Worm (Caenorhabditis elegans) whole organism, L4 larva: ENCODE data around the gene cyp-31A3.
A peak's percentile ranks its signal among the peaks of the same experiment; 100 is the strongest.

Experiments
- F44E2.7 ChIP-seq: fragments of 200-800 bp; sonication (Bioruptor generic); IDR thresholded peaks from 2 replicates; pipeline ENCODE4 v2.1.2; 2022; ENCODE audit warnings: missing genetic modification characterization, missing compliant biosample characterization
- Y5F2A.4 ChIP-seq: fragments of 200-800 bp; sonication (Bioruptor generic); optimal IDR thresholded peaks from 2 replicates; lab custom pipeline; 2018; ENCODE audit warnings: mild to moderate bottlenecking, missing genetic modification characterization, missing compliant biosample characterization
- ZK546.5 ChIP-seq, 2 experiments: sonication (generic microtip); optimal IDR thresholded peaks; 2 replicates each; lab custom pipeline; 2017; ENCODE audit warnings: missing biosample characterization in 2 of 2, missing genetic modification characterization in 2 of 2
- ama-1 ChIP-seq: fragments of 150-350 bp; optimal IDR thresholded peaks from 2 replicates; lab custom pipeline; 2014; ENCODE audit warnings: inconsistent platforms, mixed read lengths
- cey-2 ChIP-seq: sonication (generic microtip); optimal IDR thresholded peaks from 3 replicates; lab custom pipeline; 2017; ENCODE audit warnings: missing genetic modification characterization, mild to moderate bottlenecking, missing compliant biosample characterization, antibody characterized with exemption, borderline replicate concordance; ENCODE audit not compliant: insufficient read depth
- daf-16 ChIP-seq, 3 experiments: sonication (generic microtip); optimal IDR thresholded peaks; 2 replicates each; lab custom pipeline; 2016 to 2017; ENCODE audit warnings: missing genetic modification characterization in 3 of 3, missing genetic modification reagents in 3 of 3, mild to moderate bottlenecking in 2 of 3, missing compliant biosample characterization in 2 of 3, missing biosample characterization in 1 of 3, moderate library complexity in 1 of 3
- daf-19 ChIP-seq: fragments of 200-800 bp; sonication (Bioruptor generic); conservative IDR thresholded peaks from 2 replicates; pipeline ENCODE4 v1.3.6; 2022; ENCODE audit warnings: missing genetic modification characterization, missing compliant biosample characterization
- dmd-6 ChIP-seq: fragments of 200-800 bp; sonication (Bioruptor generic); IDR thresholded peaks from 2 replicates; pipeline ENCODE4 v1.3.6; 2022; ENCODE audit warnings: missing genetic modification reagents, missing genetic modification characterization, missing compliant biosample characterization
- dve-1 ChIP-seq: sonication (generic microtip); optimal IDR thresholded peaks from 2 replicates; lab custom pipeline; 2017; ENCODE audit warnings: antibody characterized with exemption, mild to moderate bottlenecking, missing genetic modification characterization, missing compliant biosample characterization; ENCODE audit not compliant: insufficient read depth
- egl-43 ChIP-seq: fragments of 200-800 bp; sonication (Bioruptor generic); IDR thresholded peaks from 2 replicates; pipeline ENCODE4 v1.3.6; 2022; ENCODE audit warnings: missing genetic modification reagents, missing genetic modification characterization, missing compliant biosample characterization
- fkh-10 ChIP-seq: fragments of 150-350 bp; optimal IDR thresholded peaks from 2 replicates; lab custom pipeline; 2014; ENCODE audit warnings: missing biosample characterization, missing genetic modification reagents, missing genetic modification characterization
- hif-1 ChIP-seq, 2 experiments: sonication (generic microtip); optimal IDR thresholded peaks; 2 replicates each; lab custom pipeline; 2016 to 2017; ENCODE audit warnings: missing compliant biosample characterization in 2 of 2, missing genetic modification characterization in 2 of 2, missing genetic modification reagents in 2 of 2, missing genotype in 2 of 2, mild to moderate bottlenecking in 1 of 2
- hlh-11 ChIP-seq: fragments of 200-800 bp; sonication (Bioruptor generic); optimal IDR thresholded peaks from 2 replicates; lab custom pipeline; 2018; ENCODE audit warnings: mild to moderate bottlenecking, missing genetic modification characterization, missing compliant biosample characterization
- hlh-30 ChIP-seq: sonication (generic microtip); optimal IDR thresholded peaks from 2 replicates; lab custom pipeline; 2017; ENCODE audit warnings: antibody characterized with exemption, mild to moderate bottlenecking, missing genetic modification characterization, missing compliant biosample characterization; ENCODE audit not compliant: insufficient read depth
- hmg-1.1 ChIP-seq: fragments of 200-800 bp; sonication (Bioruptor generic); IDR thresholded peaks from 2 replicates; pipeline ENCODE4 v1.3.6; 2022; ENCODE audit warnings: missing genetic modification reagents, missing genetic modification characterization, missing compliant biosample characterization
- lin-1 ChIP-seq: fragments of 200-800 bp; sonication (Bioruptor generic); IDR thresholded peaks from 2 replicates; pipeline ENCODE4 v1.3.6; 2022; ENCODE audit warnings: missing genetic modification reagents, missing genetic modification characterization, missing compliant biosample characterization
- lsy-2 ChIP-seq, 2 experiments: fragments of 150-350 bp in 1 of 2; sonication (generic microtip) in 1 of 2; optimal IDR thresholded peaks; 2 replicates each; lab custom pipeline; 2014 to 2017; ENCODE audit warnings: missing biosample characterization in 2 of 2, missing genetic modification characterization in 2 of 2
- madf-5 ChIP-seq, 2 experiments: fragments of 200-800 bp; sonication (Bioruptor generic); IDR thresholded peaks; 2 replicates each; pipeline ENCODE4 v1.3.6; 2022; ENCODE audit warnings: missing compliant biosample characterization in 2 of 2, missing genetic modification characterization in 2 of 2
- mdl-1 ChIP-seq, 2 experiments: fragments of 150-350 bp in 1 of 2; sonication (generic microtip) in 1 of 2; optimal IDR thresholded peaks; 2 replicates each; lab custom pipeline; 2014 to 2017; ENCODE audit warnings: missing biosample characterization in 2 of 2, missing genetic modification characterization in 2 of 2
- mdt-29 ChIP-seq: fragments of 200-800 bp; sonication (Bioruptor generic); IDR thresholded peaks from 2 replicates; pipeline ENCODE4 v1.3.6; 2022; ENCODE audit warnings: missing genetic modification reagents, missing genetic modification characterization, missing compliant biosample characterization
- mep-1 ChIP-seq: fragments of 150-350 bp; sonication (generic microtip); optimal IDR thresholded peaks from 3 replicates; lab custom pipeline; 2014; ENCODE audit warnings: missing biosample characterization, missing genetic modification characterization
- mes-2 ChIP-seq: sonication (generic microtip); optimal IDR thresholded peaks from 2 replicates; lab custom pipeline; 2016; ENCODE audit warnings: missing genotype, mild to moderate bottlenecking, missing genetic modification characterization, missing compliant biosample characterization; ENCODE audit not compliant: poor library complexity, severe bottlenecking
- mxl-3 ChIP-seq: fragments of 200-800 bp; sonication (Bioruptor generic); optimal IDR thresholded peaks from 2 replicates; lab custom pipeline; 2018; ENCODE audit warnings: mild to moderate bottlenecking, missing genetic modification characterization, missing compliant biosample characterization
- nhr-10 ChIP-seq: fragments of 150-350 bp; optimal IDR thresholded peaks from 2 replicates; lab custom pipeline; 2014; ENCODE audit warnings: missing biosample characterization, missing genetic modification characterization
- nhr-102 ChIP-seq: sonication (generic microtip); optimal IDR thresholded peaks from 2 replicates; lab custom pipeline; 2016; ENCODE audit warnings: mild to moderate bottlenecking, missing genetic modification characterization, moderate library complexity, missing compliant biosample characterization
- nhr-11 ChIP-seq: fragments of 150-350 bp; optimal IDR thresholded peaks from 2 replicates; lab custom pipeline; 2014; ENCODE audit warnings: missing biosample characterization, missing genetic modification characterization
- nhr-25 ChIP-seq: sonication (generic microtip); optimal IDR thresholded peaks from 2 replicates; lab custom pipeline; 2017; ENCODE audit warnings: missing genetic modification characterization, mild to moderate bottlenecking, missing compliant biosample characterization, antibody characterized with exemption, moderate library complexity, borderline replicate concordance; ENCODE audit not compliant: insufficient read depth
- nhr-28 ChIP-seq: fragments of 150-350 bp; optimal IDR thresholded peaks from 2 replicates; lab custom pipeline; 2014; ENCODE audit warnings: missing biosample characterization, missing genetic modification characterization
- nhr-48 ChIP-seq: sonication (generic microtip); optimal IDR thresholded peaks from 2 replicates; lab custom pipeline; 2016; ENCODE audit warnings: mild to moderate bottlenecking, missing genetic modification characterization, missing compliant biosample characterization
- nhr-6 ChIP-seq: fragments of 150-350 bp; optimal IDR thresholded peaks from 2 replicates; lab custom pipeline; 2014; ENCODE audit warnings: missing biosample characterization, missing genetic modification characterization
- nhr-77 ChIP-seq: fragments of 150-350 bp; optimal IDR thresholded peaks from 2 replicates; lab custom pipeline; 2014; ENCODE audit warnings: missing biosample characterization, missing genetic modification characterization
- pha-4 ChIP-seq, 2 experiments: fragments of 150-350 bp in 1 of 2; fragments of 200-800 bp in 1 of 2; sonication (Bioruptor generic) in 1 of 2; IDR thresholded peaks in 1 of 2; optimal IDR thresholded peaks in 1 of 2; 2 replicates each; pipeline versions ENCODE4 v1.3.6 to Lab custom; 2014 to 2022; ENCODE audit warnings: missing genetic modification characterization in 2 of 2, missing genetic modification reagents in 2 of 2, missing biosample characterization in 1 of 2, missing compliant biosample characterization in 1 of 2
- saeg-2 ChIP-seq: fragments of 200-800 bp; sonication (Bioruptor generic); IDR thresholded peaks from 2 replicates; pipeline ENCODE4 v1.3.6; 2022; ENCODE audit warnings: missing genetic modification reagents, missing genetic modification characterization, missing compliant biosample characterization
- snpc-1.2 ChIP-seq: fragments of 200-800 bp; sonication (Bioruptor generic); IDR thresholded peaks from 2 replicates; pipeline ENCODE4 v1.3.6; 2022; ENCODE audit warnings: missing genetic modification reagents, missing genetic modification characterization, missing compliant biosample characterization
- snpc-4 ChIP-seq: fragments of 150-350 bp; optimal IDR thresholded peaks from 2 replicates; lab custom pipeline; 2014; ENCODE audit warnings: missing biosample characterization, missing genetic modification characterization
- unc-62 ChIP-seq, 3 experiments: fragments of 150-350 bp in 1 of 3; sonication (generic microtip); optimal IDR thresholded peaks in 2 of 3; peaks in 1 of 3; 1 replicate in 1 of 3; 2 replicates in 2 of 3; lab custom pipeline; 2014 to 2017; ENCODE audit warnings: missing biosample characterization in 3 of 3, missing genetic modification characterization in 3 of 3, missing genetic modification reagents in 3 of 3, missing genotype in 1 of 3
- zfp-3 ChIP-seq: fragments of 200-800 bp; sonication (Bioruptor generic); conservative IDR thresholded peaks from 2 replicates; pipeline ENCODE4 v1.3.6; 2022; ENCODE audit warnings: missing genetic modification reagents, missing genetic modification characterization, missing compliant biosample characterization
- ztf-7 ChIP-seq: fragments of 150-350 bp; optimal IDR thresholded peaks from 2 replicates; lab custom pipeline; 2014; ENCODE audit warnings: missing biosample characterization, missing genetic modification characterization

Gene cyp-31A3

DNA sequence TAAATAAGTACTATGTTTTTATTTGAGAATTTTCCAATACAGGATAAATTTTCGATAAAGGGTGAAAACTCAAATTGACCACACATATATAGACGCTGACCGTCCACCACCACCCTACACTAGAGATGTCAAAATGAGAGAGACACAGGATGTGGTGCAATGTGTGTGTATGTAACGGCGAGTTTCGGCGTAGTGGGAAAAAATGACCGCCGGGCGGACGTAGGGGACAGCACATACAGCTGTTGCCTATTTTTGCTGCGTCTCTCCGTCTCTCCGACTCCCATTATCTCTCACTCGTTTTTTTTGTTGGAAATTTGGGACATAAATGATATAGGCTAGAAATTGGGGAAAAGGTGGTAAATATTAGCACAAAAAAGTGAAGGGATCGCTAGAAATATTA lies 20.3 kb downstream of the cyp-31A3 start:
- TF ChIP-seq lin-1 (GFP tag; lab: Robert Waterston, UW): no peak
- TF ChIP-seq mdt-29 (GFP tag; lab: Robert Waterston, UW): 0 out of 2 replicates have a peak, but pooled peaks have one; percentile 28
- no peak for TF ChIP-seq nhr-6
- TF ChIP-seq nhr-28 (tag; lab: Kevin White, UChicago): peak; percentile 47
- peak; percentile 67 for TF ChIP-seq hlh-11 (tag; lab: Kevin White, UChicago)
- no peak for TF ChIP-seq daf-16 (GFP tag; optimal IDR thresholded peaks at IDR 0.05; lab: Kevin White, UChicago)
- TF ChIP-seq daf-16 (tag; optimal IDR thresholded peaks at IDR 0.05; lab: Kevin White, UChicago): peak; percentile 32
- no peak for TF ChIP-seq ama-1 (lab: Kevin White, UChicago)
- peak in 1 of 2 experiments; percentile 97 for TF ChIP-seq unc-62 (GFP tag; optimal IDR thresholded peaks at IDR 0.05 in 1 of 2; lab: Kevin White, UChicago)
- no peak for TF ChIP-seq unc-62 (tag; optimal IDR thresholded peaks at IDR 0.05; lab: Kevin White, UChicago)
- no peak for TF ChIP-seq madf-5 (GFP tag; IDR thresholded peaks at IDR 0.05; lab: Robert Waterston, UW)
- peak; percentile 22 for TF ChIP-seq dve-1 (tag; lab: Kevin White, UChicago)
- 0 out of 2 replicates have a peak, but pooled peaks have one; percentile 37 for TF ChIP-seq hmg-1.1

DNA sequence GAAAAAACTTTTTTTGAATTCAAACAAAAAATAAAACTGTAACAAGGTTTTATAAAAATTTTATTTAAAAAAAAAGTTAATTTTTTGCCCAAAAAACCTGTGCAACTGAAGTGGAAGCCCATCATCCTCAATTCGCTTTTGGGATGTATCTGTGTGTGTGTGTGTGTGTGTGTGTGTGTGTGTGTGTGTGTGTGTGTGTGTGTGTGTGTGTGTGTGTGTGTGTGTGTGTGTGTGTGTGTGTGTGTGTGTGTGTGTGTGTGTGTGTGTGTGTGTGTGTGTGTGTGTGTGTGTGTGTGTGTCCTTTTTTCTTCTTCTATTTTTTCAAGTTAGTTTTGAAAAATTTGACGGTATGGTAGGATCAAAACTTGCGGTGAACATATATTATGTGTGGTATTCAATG lies 23.8 kb downstream of the cyp-31A3 start:
- 0 out of 2 replicates have a peak, but pooled peaks have one; percentile 10 for TF ChIP-seq snpc-1.2
- peak; percentile 13 for TF ChIP-seq dve-1 (tag; lab: Kevin White, UChicago)

DNA sequence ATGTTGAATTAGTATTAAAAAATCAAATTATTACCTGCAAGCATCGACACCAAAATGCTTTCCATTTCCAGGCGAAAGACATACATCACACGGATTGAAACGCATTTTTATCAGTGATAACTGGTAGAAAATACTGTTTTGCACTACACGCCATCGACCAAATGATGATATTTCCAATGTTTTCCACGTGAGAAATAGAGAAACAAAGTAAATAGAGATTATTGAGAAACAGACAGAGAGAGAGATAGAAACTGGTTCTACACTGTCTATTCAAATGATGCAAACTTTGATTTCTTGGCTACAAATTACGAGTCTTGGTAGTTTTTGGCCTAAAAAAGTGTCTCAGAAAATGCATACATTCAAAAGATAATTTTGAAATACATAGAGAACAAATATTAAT lies 27.5 kb downstream of the cyp-31A3 start, which contains the start of gene nhr-104:
TSS of gene nhr-104 (minus strand) at position 361 of the 400 bp plus-strand sequence.
- TF ChIP-seq hif-1 (tag; optimal IDR thresholded peaks at IDR 0.05; lab: Kevin White, UChicago): peak in 1 of 2 experiments; percentile 33
- no peak for TF ChIP-seq egl-43 (GFP tag; lab: Robert Waterston, UW)
- TF ChIP-seq mep-1: peak; percentile 45
- TF ChIP-seq ztf-7 (tag; lab: Kevin White, UChicago): peak; percentile 14
- no peak for TF ChIP-seq pha-4 (GFP tag; IDR thresholded peaks at IDR 0.05; lab: Robert Waterston, UW)
- peak; percentile 26 for TF ChIP-seq pha-4 (tag; optimal IDR thresholded peaks at IDR 0.05; lab: Kevin White, UChicago)
- no peak for TF ChIP-seq ZK546.5 (tag; optimal IDR thresholded peaks at IDR 0.05; lab: Kevin White, UChicago)
- peak in 1 of 2 experiments; percentile 59 for TF ChIP-seq lsy-2 (tag; optimal IDR thresholded peaks at IDR 0.05; lab: Kevin White, UChicago)
- 0 out of 2 replicates have a peak, but pooled peaks have one; percentile 17 for TF ChIP-seq hmg-1.1
- TF ChIP-seq nhr-25: no peak
- TF ChIP-seq unc-62 (GFP tag; optimal IDR thresholded peaks at IDR 0.05 in 1 of 2; lab: Kevin White, UChicago): peak in 1 of 2 experiments; percentile 92
- no peak for TF ChIP-seq unc-62 (tag; optimal IDR thresholded peaks at IDR 0.05; lab: Kevin White, UChicago)
- no peak for TF ChIP-seq zfp-3 (GFP tag; lab: Robert Waterston, UW)
- TF ChIP-seq nhr-48 (tag; lab: Kevin White, UChicago): peak; percentile 63
- peak; percentile 83 for TF ChIP-seq nhr-77
- TF ChIP-seq fkh-10 (GFP tag; lab: Kevin White, UChicago): no peak
- no peak for TF ChIP-seq daf-19 (GFP tag; lab: Robert Waterston, UW)
- TF ChIP-seq saeg-2 (GFP tag; lab: Robert Waterston, UW): no peak
- TF ChIP-seq madf-5 (GFP tag; IDR thresholded peaks at IDR 0.05; lab: Robert Waterston, UW): no peak
- TF ChIP-seq hlh-11 (tag; lab: Kevin White, UChicago): peak; percentile 80
- peak; percentile 98 for TF ChIP-seq nhr-28 (tag; lab: Kevin White, UChicago)
- TF ChIP-seq mxl-3 (GFP tag; lab: Kevin White, UChicago): peak; percentile 45
- TF ChIP-seq nhr-102: peak; percentile 7
- TF ChIP-seq daf-16 (GFP tag; optimal IDR thresholded peaks at IDR 0.05; lab: Kevin White, UChicago): no peak
- TF ChIP-seq daf-16 (tag; optimal IDR thresholded peaks at IDR 0.05; lab: Kevin White, UChicago): peak; percentile 97
- TF ChIP-seq mdl-1 (tag; optimal IDR thresholded peaks at IDR 0.05; lab: Kevin White, UChicago): peak in 1 of 2 experiments; percentile 86
- TF ChIP-seq F44E2.7: no peak
- no peak for TF ChIP-seq nhr-10
- no peak for TF ChIP-seq cey-2 (tag; lab: Kevin White, UChicago)
- peak; percentile 35 for TF ChIP-seq mes-2 (tag; lab: Kevin White, UChicago)
- TF ChIP-seq dmd-6 (GFP tag; lab: Robert Waterston, UW): peak; percentile 72
- no peak for TF ChIP-seq snpc-4 (tag; lab: Kevin White, UChicago)
- TF ChIP-seq Y5F2A.4 (GFP tag; lab: Kevin White, UChicago): no peak
- TF ChIP-seq nhr-11 (tag; lab: Kevin White, UChicago): no peak
- peak; percentile 67 for TF ChIP-seq hlh-30 (tag; lab: Kevin White, UChicago)
- TF ChIP-seq dve-1 (tag; lab: Kevin White, UChicago): peak; percentile 81
